Fruit fly (Drosophila melanogaster) whole organism, embryonic: Measurements from ENCODE around the gene CG11562.

Experiments used
- Ada2b ChIP-seq: fragments of 200-800 bp; sonication (Bioruptor generic); IDR thresholded peaks from 2 replicates; pipeline ENCODE4 v1.3.6; 2022; ENCODE audit warnings: missing biosample characterization, missing genetic modification characterization
- Bgb ChIP-seq: fragments of 200-800 bp; sonication (Bioruptor generic); IDR thresholded peaks from 2 replicates; pipeline ENCODE4 v1.3.6; 2022; ENCODE audit warnings: missing biosample characterization, missing genetic modification characterization; ENCODE audit not compliant: partially characterized antibody
- Blimp-1 ChIP-seq: fragments of 200-800 bp; sonication (Bioruptor generic); optimal IDR thresholded peaks from 3 replicates; lab custom pipeline; 2018; ENCODE audit warnings: missing biosample characterization, missing genetic modification characterization, mild to moderate bottlenecking, moderate library complexity, missing genetic modification reagents
- CG10543 ChIP-seq: fragments of 200-800 bp; sonication (Bioruptor generic); optimal IDR thresholded peaks from 3 replicates; lab custom pipeline; 2017; ENCODE audit warnings: missing biosample characterization, mild to moderate bottlenecking, missing genetic modification characterization, moderate library complexity
- CG11398 ChIP-seq: fragments of 200-800 bp; sonication (Bioruptor generic); optimal IDR thresholded peaks from 2 replicates; lab custom pipeline; 2016; ENCODE audit warnings: missing biosample characterization, missing genetic modification characterization
- CG11456 ChIP-seq: fragments of 200-800 bp; sonication (Bioruptor generic); IDR thresholded peaks from 3 replicates; pipeline ENCODE4 v1.3.6; 2022; ENCODE audit warnings: missing biosample characterization, missing genetic modification characterization
- CG12299 ChIP-seq: fragments of 200-800 bp; sonication (Bioruptor generic); optimal IDR thresholded peaks from 2 replicates; lab custom pipeline; 2018; ENCODE audit warnings: missing biosample characterization, mild to moderate bottlenecking, missing genetic modification characterization
- CG13424 ChIP-seq: fragments of 200-800 bp; sonication (Bioruptor generic); optimal IDR thresholded peaks from 2 replicates; lab custom pipeline; 2019; ENCODE audit warnings: missing biosample characterization, mild to moderate bottlenecking, missing genetic modification characterization, moderate library complexity
- CG13775 ChIP-seq: fragments of 200-800 bp; sonication (Bioruptor generic); optimal IDR thresholded peaks from 3 replicates; lab custom pipeline; 2017; ENCODE audit warnings: missing biosample characterization, mild to moderate bottlenecking, missing genetic modification characterization
- CG14014 ChIP-seq: fragments of 200-800 bp; sonication (Bioruptor generic); IDR thresholded peaks from 2 replicates; pipeline ENCODE4 v1.3.6; 2022; ENCODE audit warnings: missing biosample characterization, missing genetic modification characterization
- CG1603 ChIP-seq: fragments of 200-800 bp; sonication (Bioruptor generic); optimal IDR thresholded peaks from 2 replicates; lab custom pipeline; 2019; ENCODE audit warnings: missing biosample characterization, mild to moderate bottlenecking, missing genetic modification characterization, moderate library complexity
- CG1647 ChIP-seq: fragments of 200-800 bp; sonication (Bioruptor generic); optimal IDR thresholded peaks from 3 replicates; lab custom pipeline; 2016; ENCODE audit warnings: missing biosample characterization, missing genetic modification characterization
- CG16815 ChIP-seq: fragments of 200-800 bp; sonication (Bioruptor generic); optimal IDR thresholded peaks from 3 replicates; lab custom pipeline; 2017; ENCODE audit warnings: missing biosample characterization, mild to moderate bottlenecking, missing genetic modification characterization
- CG17612 ChIP-seq: fragments of 200-800 bp; sonication (Bioruptor generic); IDR thresholded peaks from 2 replicates; pipeline ENCODE4 v1.3.6; 2022; ENCODE audit warnings: missing biosample characterization, missing genetic modification characterization
- CG1832 ChIP-seq: fragments of 200-800 bp; sonication (Bioruptor generic); optimal IDR thresholded peaks from 2 replicates; lab custom pipeline; 2017; ENCODE audit warnings: missing biosample characterization, mild to moderate bottlenecking, missing genetic modification characterization, inconsistent platforms
- CG2116 ChIP-seq: fragments of 200-800 bp; sonication (Bioruptor generic); optimal IDR thresholded peaks from 3 replicates; lab custom pipeline; 2018; ENCODE audit warnings: missing biosample characterization, mild to moderate bottlenecking, missing genetic modification characterization
- CG2202 ChIP-seq: fragments of 200-800 bp; sonication (Bioruptor generic); optimal IDR thresholded peaks from 2 replicates; lab custom pipeline; 2018; ENCODE audit warnings: missing biosample characterization, mild to moderate bottlenecking, missing genetic modification characterization
- CG2678 ChIP-seq: fragments of 200-800 bp; sonication (Bioruptor generic); optimal IDR thresholded peaks from 3 replicates; lab custom pipeline; 2019; ENCODE audit warnings: missing biosample characterization, mild to moderate bottlenecking, missing genetic modification characterization, moderate library complexity
- CG34376 ChIP-seq: fragments of 200-800 bp; sonication (Bioruptor generic); optimal IDR thresholded peaks from 2 replicates; lab custom pipeline; 2018; ENCODE audit warnings: missing biosample characterization, mild to moderate bottlenecking, missing genetic modification characterization
- CG3838 ChIP-seq: fragments of 200-800 bp; sonication (Bioruptor generic); optimal IDR thresholded peaks from 3 replicates; lab custom pipeline; 2016; ENCODE audit warnings: missing biosample characterization, missing genetic modification characterization
- CG5180 ChIP-seq: fragments of 200-800 bp; sonication (Bioruptor generic); optimal IDR thresholded peaks from 3 replicates; lab custom pipeline; 2017; ENCODE audit warnings: missing biosample characterization, missing genetic modification characterization, mild to moderate bottlenecking, moderate library complexity, missing genetic modification reagents
- CG6765 ChIP-seq: fragments of 200-800 bp; sonication (Bioruptor generic); optimal IDR thresholded peaks from 3 replicates; lab custom pipeline; 2017; ENCODE audit warnings: missing biosample characterization, mild to moderate bottlenecking, missing genetic modification characterization
- CG7357 ChIP-seq: fragments of 200-800 bp; sonication (Bioruptor generic); IDR thresholded peaks from 3 replicates; pipeline ENCODE4 v1.3.6; 2022; ENCODE audit warnings: missing biosample characterization, missing genetic modification characterization
- CG8765 ChIP-seq: fragments of 200-800 bp; sonication (Bioruptor generic); IDR thresholded peaks from 2 replicates; pipeline ENCODE4 v1.3.6; 2022; ENCODE audit warnings: missing biosample characterization, missing genetic modification characterization
- CrebB ChIP-seq: fragments of 200-800 bp; sonication (Bioruptor generic); optimal IDR thresholded peaks from 3 replicates; lab custom pipeline; 2018; ENCODE audit warnings: missing biosample characterization, mild to moderate bottlenecking, missing genetic modification characterization
- Doc3 ChIP-seq: fragments of 200-800 bp; sonication (Bioruptor generic); IDR thresholded peaks from 3 replicates; pipeline ENCODE4 v1.3.6; 2022; ENCODE audit warnings: missing biosample characterization, missing genetic modification characterization; ENCODE audit not compliant: partially characterized antibody
- Dp ChIP-seq: fragments of 200-800 bp; sonication (Bioruptor generic); optimal IDR thresholded peaks from 2 replicates; lab custom pipeline; 2018; ENCODE audit warnings: missing biosample characterization, mild to moderate bottlenecking, missing genetic modification characterization, moderate library complexity
- E2f2 ChIP-seq: fragments of 200-800 bp; sonication (Bioruptor generic); IDR thresholded peaks from 2 replicates; pipeline ENCODE4 v1.3.6; 2022; ENCODE audit warnings: missing biosample characterization, missing genetic modification characterization
- Elba2 ChIP-seq: fragments of 200-800 bp; sonication (Bioruptor generic); optimal IDR thresholded peaks from 3 replicates; lab custom pipeline; 2016; ENCODE audit warnings: missing biosample characterization, missing genetic modification characterization
- Gsc ChIP-seq: fragments of 200-800 bp; sonication (Bioruptor generic); IDR thresholded peaks from 2 replicates; pipeline ENCODE4 v1.3.6; 2022; ENCODE audit warnings: missing biosample characterization, missing genetic modification characterization
- HLH4C ChIP-seq: fragments of 200-800 bp; sonication (Bioruptor generic); IDR thresholded peaks from 3 replicates; pipeline ENCODE4 v1.3.6; 2022; ENCODE audit warnings: missing biosample characterization, missing genetic modification characterization; ENCODE audit not compliant: partially characterized antibody
- Hey ChIP-seq: fragments of 200-800 bp; sonication (Bioruptor generic); optimal IDR thresholded peaks from 3 replicates; lab custom pipeline; 2018; ENCODE audit warnings: missing biosample characterization, mild to moderate bottlenecking, missing genetic modification characterization
- HmgZ ChIP-seq: fragments of 200-800 bp; sonication (Bioruptor generic); optimal IDR thresholded peaks from 2 replicates; lab custom pipeline; 2018; ENCODE audit warnings: missing biosample characterization, mild to moderate bottlenecking, missing genetic modification characterization
- NFAT ChIP-seq: fragments of 200-800 bp; sonication (Bioruptor generic); IDR thresholded peaks from 2 replicates; pipeline ENCODE4 v1.3.6; 2022; ENCODE audit warnings: missing biosample characterization, missing genetic modification characterization
- NK7.1 ChIP-seq: fragments of 200-800 bp; sonication (Bioruptor generic); optimal IDR thresholded peaks from 3 replicates; lab custom pipeline; 2016; ENCODE audit warnings: missing biosample characterization, missing genetic modification characterization
- PHDP ChIP-seq: fragments of 200-800 bp; sonication (Bioruptor generic); optimal IDR thresholded peaks from 3 replicates; lab custom pipeline; 2018; ENCODE audit warnings: missing biosample characterization, mild to moderate bottlenecking, missing genetic modification characterization, moderate library complexity
- ase ChIP-seq: fragments of 200-800 bp; sonication (Bioruptor generic); IDR thresholded peaks from 3 replicates; pipeline ENCODE4 v1.3.6; 2022; ENCODE audit warnings: missing biosample characterization, missing genetic modification characterization
- chinmo ChIP-seq: fragments of 200-800 bp; sonication (Bioruptor generic); IDR thresholded peaks from 4 replicates; pipeline ENCODE4 v1.3.6; 2022; ENCODE audit warnings: missing biosample characterization, missing genetic modification characterization; ENCODE audit not compliant: partially characterized antibody
- dimm ChIP-seq: fragments of 200-800 bp; sonication (Bioruptor generic); IDR thresholded peaks from 2 replicates; pipeline ENCODE4 v1.3.6; 2022; ENCODE audit warnings: missing biosample characterization, missing genetic modification characterization
- nerfin-2 ChIP-seq: fragments of 200-800 bp; sonication (Bioruptor generic); IDR thresholded peaks from 2 replicates; pipeline ENCODE4 v1.3.6; 2022; ENCODE audit warnings: missing biosample characterization, missing genetic modification characterization; ENCODE audit not compliant: partially characterized antibody
- pb ChIP-seq: fragments of 200-800 bp; sonication (Bioruptor generic); optimal IDR thresholded peaks from 3 replicates; lab custom pipeline; 2016; ENCODE audit warnings: missing biosample characterization, missing genetic modification characterization
- ro ChIP-seq: fragments of 200-800 bp; sonication (Bioruptor generic); IDR thresholded peaks from 2 replicates; pipeline ENCODE4 v1.3.6; 2022; ENCODE audit warnings: missing biosample characterization, missing genetic modification characterization
- sc ChIP-seq, 3 experiments: fragments of >200 bp in 2 of 3; fragments of 200-800 bp in 1 of 3; sonication (Bioruptor generic) in 1 of 3; optimal IDR thresholded peaks; 2 replicates in 2 of 3; 3 replicates in 1 of 3; lab custom pipeline; 2017; ENCODE audit warnings: mild to moderate bottlenecking in 1 of 3, missing biosample characterization in 1 of 3, missing genetic modification characterization in 1 of 3, missing genetic modification reagents in 1 of 3
- shn ChIP-seq: fragments of 200-800 bp; sonication (Bioruptor generic); optimal IDR thresholded peaks from 3 replicates; lab custom pipeline; 2016; ENCODE audit warnings: missing biosample characterization, missing genetic modification characterization
- slp2 ChIP-seq: fragments of 200-800 bp; sonication (Bioruptor generic); optimal IDR thresholded peaks from 2 replicates; lab custom pipeline; 2016; ENCODE audit warnings: missing biosample characterization, missing genetic modification characterization
- tgo ChIP-seq: fragments of 200-800 bp; sonication (Bioruptor generic); IDR thresholded peaks from 3 replicates; pipeline ENCODE4 v1.3.6; 2022; ENCODE audit warnings: missing biosample characterization, missing genetic modification characterization
- tin ChIP-seq: fragments of 200-800 bp; sonication (Bioruptor generic); optimal IDR thresholded peaks from 3 replicates; lab custom pipeline; 2016; ENCODE audit warnings: missing biosample characterization, missing genetic modification characterization
- tio ChIP-seq: fragments of 200-800 bp; sonication (Bioruptor generic); optimal IDR thresholded peaks from 2 replicates; lab custom pipeline; 2017; ENCODE audit warnings: missing biosample characterization, missing genetic modification characterization, inconsistent platforms
- twi ChIP-seq: fragments of 200-800 bp; optimal IDR thresholded peaks from 2 replicates; lab custom pipeline; 2019; ENCODE audit warnings: missing biosample characterization, mild to moderate bottlenecking, missing genetic modification characterization, moderate library complexity

CG11562 gene

dm6 chr2L:246656-247340 is 45.4 kb upstream of the CG11562 start (continued):
- TF ChIP-seq Blimp-1 (GFP tag; lab: Kevin White, UChicago) (peak; percentile 9), NFAT (GFP tag; lab: Robert Waterston, UW) (no peak), sc (optimal IDR thresholded peaks at IDR 0.05; lab: Kevin White, UChicago) (no peak), sc (GFP tag; optimal IDR thresholded peaks at IDR 0.05; lab: Kevin White, UChicago) (no peak), tin (GFP tag; lab: Kevin White, UChicago) (no peak), CG10543 (GFP tag; lab: Kevin White, UChicago) (peak; percentile 37), CrebB (no peak), CG12299 (tag; lab: Kevin White, UChicago) (no peak), CG17612 (GFP tag; lab: Robert Waterston, UW) (no peak), CG11398 (GFP tag; lab: Kevin White, UChicago) (no peak), slp2 (GFP tag; lab: Kevin White, UChicago) (no peak), CG5180 (GFP tag; lab: Kevin White, UChicago) (no peak), HmgZ (peak; percentile 29), shn (GFP tag; lab: Kevin White, UChicago) (no peak), tgo (GFP tag; lab: Robert Waterston, UW) (no peak), twi (tag; lab: Kevin White, UChicago) (no peak), Hey (tag; lab: Kevin White, UChicago) (peak; percentile 19), CG2678 (tag; lab: Kevin White, UChicago) (no peak), Bgb (peak; percentile 23; the same call in 1 of the 2 replicates), Gsc (no peak), CG13424 (no peak), ase (GFP tag; lab: Robert Waterston, UW) (no peak), nerfin-2 (GFP tag; lab: Robert Waterston, UW) (no peak), NK7.1 (GFP tag; lab: Kevin White, UChicago) (no peak), CG13775 (no peak), CG7357 (GFP tag; lab: Robert Waterston, UW) (no peak), pb (GFP tag; lab: Kevin White, UChicago) (no peak), CG34376 (peak; percentile 32), chinmo (peak; percentile 91; the same call in 1 of the 4 replicates), HLH4C (peak; percentile 42; the same call in 1 of the 3 replicates), Doc3 (no peak), CG16815 (GFP tag; lab: Kevin White, UChicago) (no peak), Dp (no peak), CG1832 (GFP tag; lab: Kevin White, UChicago) (no peak), CG8765 (no peak), tio (GFP tag; lab: Kevin White, UChicago) (no peak), CG14014 (GFP tag; lab: Robert Waterston, UW) (peak; percentile 36; the same call in 1 of the 2 replicates), CG3838 (GFP tag; lab: Kevin White, UChicago) (no peak), PHDP (tag; lab: Kevin White, UChicago) (no peak), Ada2b (GFP tag; lab: Robert Waterston, UW) (no peak), ro (GFP tag; lab: Robert Waterston, UW) (no peak), Elba2 (GFP tag; lab: Kevin White, UChicago) (no peak), CG2116 (GFP tag; lab: Kevin White, UChicago) (no peak), CG2202 (tag; lab: Kevin White, UChicago) (no peak), CG6765 (GFP tag; lab: Kevin White, UChicago) (no peak), CG1603 (tag; lab: Kevin White, UChicago) (no peak), CG11456 (GFP tag; lab: Robert Waterston, UW) (no peak), CG1647 (GFP tag; lab: Kevin White, UChicago) (no peak), dimm (GFP tag; lab: Robert Waterston, UW) (no peak), E2f2 (GFP tag; lab: Robert Waterston, UW) (no peak)
